2 worm cellular contexts compared by ENCODE assay signal in genomic region chrV:15543252-15543651, ce11.
A peak's percentile ranks its signal among the peaks of the same experiment; 100 is the strongest.
TF ChIP-seq lines count a peak whose summit lies in the region.

No protein-coding gene starts in this region.

TF ChIP-seq in whole organism, L4 larva, 104 proteins besides CTCF, POLR2A, EP300 and RAD21:
- no peak for TF ChIP-seq mxl-3 (GFP tag; optimal IDR thresholded peaks at IDR 0.05; lab: Kevin White, UChicago)
- TF ChIP-seq zip-11 (GFP tag; IDR thresholded peaks at IDR 0.05; lab: Robert Waterston, UW): no peak
- TF ChIP-seq nhr-6 (tag; optimal IDR thresholded peaks at IDR 0.05; lab: Kevin White, UChicago): no peak
- TF ChIP-seq set-16 (GFP tag; IDR thresholded peaks at IDR 0.05; lab: Robert Waterston, UW): peak; percentile 59
- TF ChIP-seq egl-43 (GFP tag; IDR thresholded peaks at IDR 0.05; lab: Robert Waterston, UW): 0 out of 2 replicates have a peak, but pooled peaks have one; percentile 18
- 0 out of 2 replicates have a peak, but pooled peaks have one; percentile 31 for TF ChIP-seq dmd-8 (GFP tag; IDR thresholded peaks at IDR 0.05; lab: Robert Waterston, UW)
- no peak for TF ChIP-seq tra-1 (GFP tag; IDR thresholded peaks at IDR 0.05; lab: Robert Waterston, UW)
- TF ChIP-seq hif-1 (tag; optimal IDR thresholded peaks at IDR 0.05; lab: Kevin White, UChicago): no peak
TF ChIP-seq in whole organism, L4 larva: peak in this region for 3.

TF ChIP-seq in whole organism, young adult, 124 proteins besides CTCF, POLR2A, EP300 and RAD21:
- TF ChIP-seq nhr-179 (tag; optimal IDR thresholded peaks at IDR 0.05; lab: Kevin White, UChicago) (no peak), zfh-2 (GFP tag; conservative IDR thresholded peaks at IDR 0.05; lab: Robert Waterston, UW) (peak; percentile 77), hmg-20 (GFP tag; IDR thresholded peaks at IDR 0.05; lab: Robert Waterston, UW) (no peak), ztf-26 (tag; optimal IDR thresholded peaks at IDR 0.05; lab: Kevin White, UChicago) (no peak)
